Worm (Caenorhabditis elegans): ENCODE measurements around the gene srj-33.

The srj-33 gene

DNA sequence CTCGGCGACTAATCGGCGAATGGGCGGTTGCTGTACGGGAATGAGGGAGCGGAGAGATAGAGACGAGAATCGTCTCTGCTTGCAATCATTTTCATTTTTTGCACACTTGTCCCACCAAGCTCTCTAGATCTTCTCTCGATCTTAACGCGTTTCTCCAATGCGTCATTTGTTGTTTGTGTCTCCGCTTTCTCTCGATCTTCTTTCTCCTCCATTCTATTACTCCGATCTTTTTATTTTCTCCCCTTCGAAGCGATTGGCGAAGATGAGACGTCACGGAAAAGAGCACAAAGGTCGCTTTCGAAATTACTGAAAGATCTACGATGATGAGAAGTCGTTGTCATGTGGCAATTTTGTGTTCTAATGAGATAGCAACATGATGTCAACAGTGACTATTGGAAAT, 21.3 kb upstream of the srj-33 start:
- TF ChIP-seq ztf-11 (tag; optimal IDR thresholded peaks at IDR 0.05) (no peak), lsy-2 (tag; optimal IDR thresholded peaks at IDR 0.05) (peak in 1 of 2 experiments; percentile 44), mab-5 (tag; optimal IDR thresholded peaks at IDR 0.05) (no peak), fos-1 (tag; optimal IDR thresholded peaks at IDR 0.05) (no peak), F13H6.1 (tag; optimal IDR thresholded peaks at IDR 0.05) (peak; percentile 82), unc-39 (tag; optimal IDR thresholded peaks at IDR 0.05) (no peak), dmd-4 (tag; optimal IDR thresholded peaks at IDR 0.05) (no peak), nhr-129 (tag; optimal IDR thresholded peaks at IDR 0.05) (peak; percentile 73), crh-2 (tag; optimal IDR thresholded peaks at IDR 0.05) (no peak), nhr-6 (tag; optimal IDR thresholded peaks at IDR 0.05) (peak; percentile 23), C34F6.9 (tag; optimal IDR thresholded peaks at IDR 0.05) (peak; percentile 29), sma-9 (GFP tag; optimal IDR thresholded peaks at IDR 0.05) (peak; percentile 46), sma-9 (tag; optimal IDR thresholded peaks at IDR 0.05) (no peak)

ce11 chrV:9958231-9958630, 20.9 kb upstream of the srj-33 start, which contains the start of gene anmt-3:
Gene anmt-3 (minus strand): TSS chrV:9958331.
- TF ChIP-seq snpc-4 (tag; optimal IDR thresholded peaks at IDR 0.05), result no peak
- TF ChIP-seq elt-1 (tag; optimal IDR thresholded peaks at IDR 0.05), result no peak
- no peak for TF ChIP-seq ztf-1 (GFP tag; conservative IDR thresholded peaks at IDR 0.05)
- TF ChIP-seq C34F6.9 (tag; optimal IDR thresholded peaks at IDR 0.05), result no peak
- TF ChIP-seq crh-2 (tag; optimal IDR thresholded peaks at IDR 0.05), result no peak
- TF ChIP-seq lsy-2 (tag; optimal IDR thresholded peaks at IDR 0.05), result no peak
- no peak for TF ChIP-seq sem-4 (tag; optimal IDR thresholded peaks at IDR 0.05)
- TF ChIP-seq ceh-16 (tag; optimal IDR thresholded peaks at IDR 0.05), result no peak
- no peak for TF ChIP-seq nhr-23 (tag; optimal IDR thresholded peaks at IDR 0.05)
- TF ChIP-seq lin-13 (GFP tag; optimal IDR thresholded peaks at IDR 0.05), result no peak
- TF ChIP-seq mbf-1 (tag; optimal IDR thresholded peaks at IDR 0.05), result no peak
- no peak for TF ChIP-seq zag-1 (tag; optimal IDR thresholded peaks at IDR 0.05)
- no peak for TF ChIP-seq lin-11 (tag; optimal IDR thresholded peaks at IDR 0.05)
- no peak for TF ChIP-seq nhr-129 (tag; optimal IDR thresholded peaks at IDR 0.05)
- TF ChIP-seq Y55F3AM.14 (GFP tag; optimal IDR thresholded peaks at IDR 0.05), result no peak
- no peak for TF ChIP-seq nhr-6 (tag; optimal IDR thresholded peaks at IDR 0.05)

- TF ChIP-seq crh-2 (tag; optimal IDR thresholded peaks at IDR 0.05) (no peak), lin-11 (tag; optimal IDR thresholded peaks at IDR 0.05) (no peak), nhr-10 (tag; optimal IDR thresholded peaks at IDR 0.05) (no peak), C34F6.9 (tag; optimal IDR thresholded peaks at IDR 0.05) (no peak), nhr-21 (tag; optimal IDR thresholded peaks at IDR 0.05) (no peak)
Observed at ce11 chrV:9952396-9952795, 15.1 kb upstream of the srj-33 start, which contains the start of gene mam-5. Gene mam-5 (plus strand): TSS chrV:9952699.

DNA sequence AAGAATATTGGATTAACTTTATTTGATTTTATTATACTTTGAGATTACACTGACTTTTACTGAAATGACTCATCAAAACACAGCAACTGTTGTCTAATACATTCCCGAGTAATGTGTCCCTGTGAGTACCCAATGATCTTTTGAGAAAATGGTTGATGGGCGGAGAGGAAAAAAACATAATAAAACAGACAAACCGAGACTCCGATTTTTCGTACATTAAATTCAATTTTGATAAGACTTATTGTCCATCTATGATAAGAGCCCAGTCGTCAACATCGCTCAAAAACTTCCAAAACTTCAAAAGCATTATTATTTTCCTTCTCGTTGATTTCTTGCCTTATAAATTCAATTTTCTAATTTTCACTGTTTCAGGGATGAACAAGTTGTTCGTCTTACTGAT, 13.5 kb upstream of the srj-33 start, which contains the start of gene ttr-46:
Gene ttr-46 (plus strand): TSS at position 373 of the 400 bp plus-strand sequence.
- TF ChIP-seq ceh-16 (tag; optimal IDR thresholded peaks at IDR 0.05) (no peak), fos-1 (tag; optimal IDR thresholded peaks at IDR 0.05) (peak; percentile 56)

ce11 chrV:9948840-9949239, 11.5 kb upstream of the srj-33 start, which contains the start of gene nlp-58:
Gene nlp-58 (minus strand): TSS chrV:9948940.
- TF ChIP-seq alr-1 (tag; optimal IDR thresholded peaks at IDR 0.05) (no peak), nhr-12 (tag; optimal IDR thresholded peaks at IDR 0.05) (no peak), peb-1 (tag; optimal IDR thresholded peaks at IDR 0.05) (no peak), nhr-11 (tag; optimal IDR thresholded peaks at IDR 0.05) (no peak), fos-1 (tag; optimal IDR thresholded peaks at IDR 0.05) (no peak), aly-2 (tag; optimal IDR thresholded peaks at IDR 0.05) (no peak), F13H6.1 (tag; optimal IDR thresholded peaks at IDR 0.05) (no peak), mbf-1 (tag; optimal IDR thresholded peaks at IDR 0.05) (no peak), nhr-23 (tag; optimal IDR thresholded peaks at IDR 0.05) (no peak), gmeb-1 (tag; optimal IDR thresholded peaks at IDR 0.05) (no peak), nhr-25 (tag; optimal IDR thresholded peaks at IDR 0.05) (no peak), blmp-1 (tag; optimal IDR thresholded peaks at IDR 0.05; ENCODE audit: insufficient read depth) (no peak), crh-2 (tag; optimal IDR thresholded peaks at IDR 0.05) (no peak), nhr-77 (tag; optimal IDR thresholded peaks at IDR 0.05) (no peak), ztf-4 (tag; optimal IDR thresholded peaks at IDR 0.05) (no peak), unc-55 (GFP tag; optimal IDR thresholded peaks at IDR 0.05) (no peak)

Measured in whole organism, L2 larva.